Worm (Caenorhabditis elegans): ENCODE measurements around the gene C05A2.4.

The C05A2.4 gene

ce11 chrV:10725424-10725951 is 30.2 kb downstream of the C05A2.4 start:
- no peak for TF ChIP-seq unc-62 (GFP tag; optimal IDR thresholded peaks at IDR 0.05)

DNA sequence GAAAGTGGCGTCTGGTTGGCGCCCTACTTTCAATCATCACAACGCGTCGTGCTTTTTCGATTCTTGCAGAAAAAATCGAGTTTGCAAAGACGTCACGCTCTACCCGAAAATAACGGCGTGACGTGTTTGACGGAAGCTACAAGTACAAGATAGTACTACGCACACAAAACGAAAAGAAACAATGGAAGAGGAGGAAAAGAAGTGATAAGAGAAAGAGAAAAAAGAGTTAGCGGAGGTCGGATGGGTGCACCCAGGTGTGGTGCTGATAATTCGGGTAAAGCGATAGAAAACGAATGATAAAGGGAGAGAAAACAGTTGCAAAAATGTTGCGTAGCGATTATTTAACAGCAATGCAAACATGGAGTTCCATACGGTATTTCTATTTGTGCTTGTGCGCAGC is 31.4 kb downstream of the C05A2.4 start:
- TF ChIP-seq unc-62 (GFP tag; optimal IDR thresholded peaks at IDR 0.05): no peak

DNA sequence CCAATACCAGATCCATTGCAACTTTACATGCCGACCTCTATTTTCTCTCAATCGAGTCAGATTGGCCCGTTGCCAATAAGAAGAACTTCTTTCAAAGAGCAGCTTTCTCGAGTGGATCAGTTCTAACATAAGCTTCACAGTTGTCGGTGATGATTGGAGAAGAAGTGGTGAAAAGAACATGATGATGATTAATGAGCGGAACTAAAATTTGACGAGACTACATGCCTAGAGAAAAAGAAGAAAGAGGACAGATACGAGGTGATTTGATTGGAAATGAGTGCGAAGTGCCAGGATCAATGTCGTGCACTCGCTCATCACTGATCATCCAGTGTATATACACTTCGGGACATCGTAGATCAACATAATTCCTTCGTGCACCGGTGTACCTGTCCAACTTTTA is 32.4 kb downstream of the C05A2.4 start:
- no peak for TF ChIP-seq unc-62 (GFP tag; optimal IDR thresholded peaks at IDR 0.05)

- TF ChIP-seq unc-62 (GFP tag; optimal IDR thresholded peaks at IDR 0.05): no peak
Measured at ce11 chrV:10729456-10729904, 34.2 kb downstream of the C05A2.4 start.

DNA sequence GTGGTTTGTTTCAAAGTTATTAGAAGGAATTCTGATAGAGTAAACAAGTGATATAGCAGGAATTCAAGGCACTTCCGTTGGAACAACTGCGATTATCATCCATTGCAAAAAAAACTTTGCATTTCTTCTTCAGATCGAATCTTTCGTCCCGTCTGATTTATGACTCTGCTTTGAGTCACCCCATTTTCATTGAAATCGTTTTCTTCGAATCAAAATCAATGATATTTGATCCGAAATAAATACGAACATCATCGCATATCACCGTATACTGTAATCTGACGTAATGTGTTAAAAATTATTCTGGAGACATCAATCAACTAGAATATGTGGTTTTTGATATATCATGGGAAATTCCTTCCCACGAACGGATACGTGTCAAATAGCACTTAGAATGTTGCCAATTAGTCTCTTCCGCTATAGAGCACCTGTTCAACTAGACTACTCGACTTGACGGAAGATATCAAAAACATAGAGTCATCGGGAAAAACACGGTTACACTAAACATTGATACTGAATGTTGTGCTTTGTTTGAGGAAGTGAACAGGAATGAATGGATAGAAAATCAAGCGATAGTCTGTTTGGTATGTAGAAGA is 35.6 kb downstream of the C05A2.4 start:
- no peak for TF ChIP-seq unc-62 (GFP tag; optimal IDR thresholded peaks at IDR 0.05)

ce11 chrV:10731989-10732472 is 36.8 kb downstream of the C05A2.4 start, which contains the start of gene T28B11.1:
Gene T28B11.1, minus strand, starts transcription at chrV:10732422.
- TF ChIP-seq unc-62 (GFP tag; optimal IDR thresholded peaks at IDR 0.05): no peak

ce11 chrV:10736756-10737155 is 41.5 kb downstream of the C05A2.4 start, which contains the start of the genes mre-11 and wdr-5.3:
Gene mre-11, minus strand, starts transcription at chrV:10736868.
Gene wdr-5.3, plus strand, starts transcription at chrV:10737116.
- TF ChIP-seq unc-62 (GFP tag; optimal IDR thresholded peaks at IDR 0.05): no peak

- TF ChIP-seq unc-62 (GFP tag; optimal IDR thresholded peaks at IDR 0.05): no peak
Measured at ce11 chrV:10741357-10741756, 46.1 kb downstream of the C05A2.4 start, which contains the start of gene ZC302.3. Gene ZC302.3, minus strand, starts transcription at chrV:10741457.

- TF ChIP-seq unc-62 (GFP tag; optimal IDR thresholded peaks at IDR 0.05): no peak
Measured at ce11 chrV:10743649-10744048, 48.4 kb downstream of the C05A2.4 start, which contains the start of gene srj-22. Gene srj-22, minus strand, starts transcription at chrV:10743749.

DNA sequence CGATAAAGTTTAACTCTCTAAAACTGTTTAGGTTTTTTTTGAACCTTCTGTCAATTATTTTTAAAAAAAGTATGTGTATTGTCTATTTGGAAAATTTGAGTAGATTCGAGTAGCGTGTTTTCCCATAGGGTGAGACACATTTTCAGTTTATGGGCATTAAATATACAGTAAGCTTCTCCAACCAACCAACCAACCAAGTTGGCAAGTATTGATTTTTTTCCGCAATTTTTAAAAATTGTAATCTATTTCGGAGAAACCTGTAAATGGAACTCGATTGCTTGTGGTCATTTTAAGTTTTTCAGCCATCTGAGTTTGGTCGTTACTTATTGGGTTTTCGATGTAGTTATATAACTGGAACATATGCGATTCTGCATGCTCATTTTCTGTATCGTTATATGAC is 49.8 kb downstream of the C05A2.4 start, which contains the start of gene srj-21:
Gene srj-21, plus strand, starts transcription at position 301 of the 400 bp plus-strand sequence.
- TF ChIP-seq unc-62 (GFP tag; optimal IDR thresholded peaks at IDR 0.05): no peak
